Worm (Caenorhabditis elegans): ENCODE results near the gene vab-15.

vab-15 gene

DNA sequence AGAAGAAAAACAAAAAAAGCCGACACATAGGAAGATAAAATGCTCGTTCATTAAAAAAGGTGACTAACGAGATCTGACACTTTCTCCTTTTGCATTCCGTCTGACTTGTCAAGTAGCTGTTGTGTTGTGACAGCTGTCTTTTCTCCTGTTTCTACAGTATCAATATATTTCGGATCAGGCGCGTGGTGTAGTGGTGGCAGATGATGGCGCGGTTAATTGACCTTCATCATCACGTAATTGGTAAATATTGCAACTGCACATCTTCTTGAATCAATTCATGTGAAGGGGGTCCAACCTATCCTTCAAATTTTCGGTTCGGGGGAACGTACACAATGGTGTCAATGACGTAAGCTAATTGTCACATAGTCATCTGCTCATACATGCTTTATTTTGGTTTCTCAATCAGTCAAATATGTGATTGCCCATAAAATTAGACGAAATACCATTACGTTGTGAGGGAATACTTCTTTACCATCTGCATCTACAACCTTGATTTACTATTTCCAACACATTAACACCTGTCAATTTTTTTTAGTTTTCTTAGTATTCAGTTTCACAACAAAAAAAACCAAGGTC is 1.2 kb downstream of the vab-15 start:
- no peak for TF ChIP-seq ekl-4 (GFP tag; IDR thresholded peaks at IDR 0.05)
- TF ChIP-seq nhr-80 (tag; optimal IDR thresholded peaks at IDR 0.05) = no peak
- TF ChIP-seq cebp-1 (GFP tag; IDR thresholded peaks at IDR 0.05) = no peak
- no peak for TF ChIP-seq cebp-1 (tag; optimal IDR thresholded peaks at IDR 0.05)
- TF ChIP-seq F39B2.1 (GFP tag; IDR thresholded peaks at IDR 0.05) = no peak
- no peak for TF ChIP-seq lin-40 (tag; optimal IDR thresholded peaks at IDR 0.05)
- TF ChIP-seq lin-35 (GFP tag; optimal IDR thresholded peaks at IDR 0.05) = no peak
- TF ChIP-seq B0019.2 (GFP tag; conservative IDR thresholded peaks at IDR 0.05) = no peak
- no peak for TF ChIP-seq gei-17 (GFP tag; optimal IDR thresholded peaks at IDR 0.05)
- no peak for TF ChIP-seq ztf-25 (GFP tag; IDR thresholded peaks at IDR 0.05)
- TF ChIP-seq snpc-4 (GFP tag; optimal IDR thresholded peaks at IDR 0.05) = no peak
- no peak for TF ChIP-seq snpc-4 (tag; optimal IDR thresholded peaks at IDR 0.05)
- no peak for TF ChIP-seq zfh-2 (GFP tag; conservative IDR thresholded peaks at IDR 0.05)
- TF ChIP-seq ztf-22 (GFP tag; optimal IDR thresholded peaks at IDR 0.05) = no peak
- TF ChIP-seq F55B11.4 (tag; optimal IDR thresholded peaks at IDR 0.05; ENCODE audit: borderline replicate concordance, insufficient read depth) = no peak
- TF ChIP-seq ceh-40 (GFP tag; IDR thresholded peaks at IDR 0.05) = no peak

DNA sequence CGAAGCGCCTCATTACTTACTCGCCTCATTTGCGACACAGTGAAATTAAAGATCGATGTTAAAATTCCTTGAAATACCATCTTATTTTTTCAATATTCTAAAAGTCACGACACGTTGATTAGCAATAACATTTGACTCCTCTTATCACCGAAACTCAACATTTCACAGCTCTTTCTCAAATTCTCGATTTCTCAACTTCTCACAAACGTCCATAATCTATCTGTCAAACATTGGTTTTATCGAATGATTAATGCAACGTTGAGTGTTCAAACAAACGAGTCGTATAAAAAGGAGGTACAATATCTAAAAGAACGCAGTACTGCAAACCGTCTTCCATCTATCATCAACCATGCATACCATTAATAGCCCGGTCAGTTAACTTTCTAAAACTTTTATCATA is 3.2 kb downstream of the vab-15 start, which contains the start of gene lec-8:
TSS of gene lec-8 (plus strand) at position 314 of the 400 bp plus-strand sequence.
- TF ChIP-seq ama-1 (optimal IDR thresholded peaks at IDR 0.05) (no peak), ama-1 (GFP tag; optimal IDR thresholded peaks at IDR 0.05) (no peak), unc-62 (GFP tag; optimal IDR thresholded peaks at IDR 0.05) (peak; percentile 45), ztf-25 (GFP tag; IDR thresholded peaks at IDR 0.05) (no peak), lin-35 (GFP tag; optimal IDR thresholded peaks at IDR 0.05) (no peak), lsl-1 (GFP tag; optimal IDR thresholded peaks at IDR 0.05) (no peak), ceh-91 (GFP tag; IDR thresholded peaks at IDR 0.05) (no peak), dpff-1 (tag; optimal IDR thresholded peaks at IDR 0.05) (no peak), egl-44 (GFP tag; IDR thresholded peaks at IDR 0.05) (no peak), ekl-4 (GFP tag; IDR thresholded peaks at IDR 0.05) (no peak), chd-7 (tag; optimal IDR thresholded peaks at IDR 0.05) (no peak), attf-3 (GFP tag; conservative IDR thresholded peaks at IDR 0.05) (no peak), B0019.2 (GFP tag; conservative IDR thresholded peaks at IDR 0.05) (no peak), ztf-22 (GFP tag; optimal IDR thresholded peaks at IDR 0.05) (peak; percentile 20), Y53G8AR.9 (GFP tag; conservative IDR thresholded peaks at IDR 0.05) (no peak), nhr-120 (GFP tag; IDR thresholded peaks at IDR 0.05) (no peak), F10E7.11 (tag; optimal IDR thresholded peaks at IDR 0.05) (no peak), mxl-1 (tag; optimal IDR thresholded peaks at IDR 0.05) (no peak), nhr-80 (tag; optimal IDR thresholded peaks at IDR 0.05) (peak; percentile 93), Y53F4B.3 (GFP tag; IDR thresholded peaks at IDR 0.05) (no peak), let-607 (tag; optimal IDR thresholded peaks at IDR 0.05) (peak in 1 of 2 experiments; percentile 24), ceh-58 (GFP tag; IDR thresholded peaks at IDR 0.05) (no peak), akir-1 (GFP tag; optimal IDR thresholded peaks at IDR 0.05) (no peak)

ce11 chrX:9851745-9852330 is 4.8 kb downstream of the vab-15 start, which contains the start of gene lec-7:
lec-7 (plus strand) TSS chrX:9852041.
- no peak for TF ChIP-seq nfya-1 (tag; optimal IDR thresholded peaks at IDR 0.05; ENCODE audit: borderline replicate concordance, insufficient read depth)
- peak; percentile 53 for TF ChIP-seq pha-4 (tag; optimal IDR thresholded peaks at IDR 0.05)
- peak; percentile 46 for TF ChIP-seq nhr-80 (tag; optimal IDR thresholded peaks at IDR 0.05)
- TF ChIP-seq ceh-40 (GFP tag; IDR thresholded peaks at IDR 0.05) = no peak
- no peak for TF ChIP-seq madf-3 (GFP tag; IDR thresholded peaks at IDR 0.05)
- no peak for TF ChIP-seq tbx-9 (tag; optimal IDR thresholded peaks at IDR 0.05; ENCODE audit: borderline replicate concordance)

Data from whole organism, young adult.